Worm (Caenorhabditis elegans): ENCODE measurements around the gene srw-48.

srw-48 gene

DNA sequence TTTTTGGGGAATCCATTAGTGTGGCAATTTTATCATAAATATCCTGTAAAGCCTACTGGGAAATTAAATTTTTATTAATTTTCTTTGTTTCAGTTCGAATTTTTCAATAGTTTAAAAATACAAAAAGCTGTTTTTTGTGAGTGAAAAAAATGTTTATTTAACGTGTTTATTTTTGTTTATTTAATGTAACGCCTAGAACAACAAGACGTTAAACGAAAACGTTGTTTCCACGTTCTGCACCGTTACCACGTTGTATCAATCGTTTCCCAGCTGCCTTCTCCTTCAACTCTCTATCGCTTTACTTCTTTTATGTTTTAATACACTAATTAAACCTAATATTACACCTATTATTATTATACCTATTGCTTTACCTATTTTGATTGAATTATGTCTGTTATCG, 26.9 kb downstream of the srw-48 start, which contains the start of gene T08G3.13:
Gene T08G3.13, plus strand, starts transcription at position 301 of the 400 bp plus-strand sequence.
- no peak for TF ChIP-seq swsn-7 (tag; optimal IDR thresholded peaks at IDR 0.05)
- no peak for TF ChIP-seq ztf-4 (tag; optimal IDR thresholded peaks at IDR 0.05)
- no peak for TF ChIP-seq xbp-1 (tag; optimal IDR thresholded peaks at IDR 0.05)
- no peak for TF ChIP-seq snpc-4 (tag; optimal IDR thresholded peaks at IDR 0.05)
- TF ChIP-seq alr-1 (tag; optimal IDR thresholded peaks at IDR 0.05; ENCODE audit: borderline replicate concordance): no peak
- TF ChIP-seq sup-37 (GFP tag; optimal IDR thresholded peaks at IDR 0.05): no peak

DNA sequence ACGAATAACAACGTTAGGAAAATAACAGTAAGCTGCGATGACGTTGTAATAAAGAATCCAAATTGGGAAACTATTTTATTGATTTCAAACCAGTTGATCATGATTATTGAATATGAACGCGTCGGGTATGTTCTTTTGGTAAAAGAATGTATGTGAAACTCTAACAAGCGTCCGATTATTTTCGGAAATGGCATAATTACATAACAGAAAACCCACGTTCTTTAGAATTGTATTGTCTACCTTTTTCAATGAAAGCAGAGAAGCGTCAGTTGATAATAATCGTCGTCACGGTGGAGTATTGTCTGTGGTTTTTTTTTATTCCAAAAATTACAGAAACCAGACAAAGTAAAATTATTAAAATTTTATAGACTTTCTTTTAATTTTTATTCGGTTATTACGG, 34.3 kb downstream of the srw-48 start, which contains the start of gene str-14:
Gene str-14, minus strand, starts transcription at position 101 of the 400 bp plus-strand sequence.
- TF ChIP-seq zag-1 (tag; optimal IDR thresholded peaks at IDR 0.05): no peak
- TF ChIP-seq pag-3 (tag; optimal IDR thresholded peaks at IDR 0.05; ENCODE audit: borderline replicate concordance, insufficient read depth): no peak
- TF ChIP-seq mef-2 (tag; optimal IDR thresholded peaks at IDR 0.05): no peak
- TF ChIP-seq irx-1 (tag; optimal IDR thresholded peaks at IDR 0.05): no peak
- TF ChIP-seq pax-3 (tag; optimal IDR thresholded peaks at IDR 0.05): no peak
- no peak for TF ChIP-seq Y116A8C.19 (tag; optimal IDR thresholded peaks at IDR 0.05; ENCODE audit: borderline replicate concordance)
- no peak for TF ChIP-seq mep-1 (tag; optimal IDR thresholded peaks at IDR 0.05)
- TF ChIP-seq lin-15B (tag; optimal IDR thresholded peaks at IDR 0.05): no peak
- TF ChIP-seq dsc-1 (tag; optimal IDR thresholded peaks at IDR 0.05): no peak
- no peak for TF ChIP-seq ztf-11 (tag; optimal IDR thresholded peaks at IDR 0.05)
- no peak for TF ChIP-seq C34B4.2 (tag; optimal IDR thresholded peaks at IDR 0.05)
- TF ChIP-seq nhr-12 (tag; optimal IDR thresholded peaks at IDR 0.05): no peak
- TF ChIP-seq hlh-4 (tag; optimal IDR thresholded peaks at IDR 0.05): no peak
- TF ChIP-seq sox-4 (tag; optimal IDR thresholded peaks at IDR 0.05): no peak
- no peak for TF ChIP-seq lin-14 (GFP tag; optimal IDR thresholded peaks at IDR 0.05)

DNA sequence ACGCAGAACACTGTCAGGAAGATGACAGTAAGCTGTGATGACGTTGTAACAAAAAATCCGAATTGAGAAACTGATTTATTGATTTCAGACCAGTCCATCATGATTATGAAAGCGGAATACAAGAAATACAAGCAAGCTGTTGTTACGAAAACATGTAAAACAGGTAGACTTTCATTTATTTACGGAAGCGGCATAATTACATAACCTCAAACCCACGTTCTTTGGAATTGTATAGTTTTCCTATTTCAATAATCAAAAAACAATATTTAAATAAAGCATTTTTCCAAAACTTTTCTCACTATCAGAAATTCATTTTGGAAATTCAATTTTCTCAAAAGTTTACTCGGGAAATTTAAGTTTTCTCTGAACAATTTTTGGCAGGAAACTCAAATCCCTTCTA, 37.9 kb downstream of the srw-48 start, which contains the start of gene str-15:
Gene str-15, minus strand, starts transcription at position 101 of the 400 bp plus-strand sequence.
- TF ChIP-seq ceh-82 (tag; optimal IDR thresholded peaks at IDR 0.05): no peak
- TF ChIP-seq ceh-63 (GFP tag; optimal IDR thresholded peaks at IDR 0.05): no peak
- TF ChIP-seq fkh-8 (tag; optimal IDR thresholded peaks at IDR 0.05): no peak
- no peak for TF ChIP-seq dpl-1 (GFP tag; optimal IDR thresholded peaks at IDR 0.05)
- TF ChIP-seq hpl-2 (GFP tag; optimal IDR thresholded peaks at IDR 0.05): no peak
- no peak for TF ChIP-seq sup-37 (GFP tag; optimal IDR thresholded peaks at IDR 0.05)
- no peak for TF ChIP-seq nhr-11 (tag; optimal IDR thresholded peaks at IDR 0.05)
- no peak for TF ChIP-seq unc-62 (GFP tag; optimal IDR thresholded peaks at IDR 0.05)
- TF ChIP-seq fkh-4 (tag; optimal IDR thresholded peaks at IDR 0.05; ENCODE audit: borderline replicate concordance): no peak
- TF ChIP-seq F16B12.6 (tag; optimal IDR thresholded peaks at IDR 0.05): no peak
- TF ChIP-seq rnt-1 (tag; optimal IDR thresholded peaks at IDR 0.05): no peak
- TF ChIP-seq lin-35 (GFP tag; optimal IDR thresholded peaks at IDR 0.05): no peak
- no peak for TF ChIP-seq unc-130 (tag; optimal IDR thresholded peaks at IDR 0.05)

DNA sequence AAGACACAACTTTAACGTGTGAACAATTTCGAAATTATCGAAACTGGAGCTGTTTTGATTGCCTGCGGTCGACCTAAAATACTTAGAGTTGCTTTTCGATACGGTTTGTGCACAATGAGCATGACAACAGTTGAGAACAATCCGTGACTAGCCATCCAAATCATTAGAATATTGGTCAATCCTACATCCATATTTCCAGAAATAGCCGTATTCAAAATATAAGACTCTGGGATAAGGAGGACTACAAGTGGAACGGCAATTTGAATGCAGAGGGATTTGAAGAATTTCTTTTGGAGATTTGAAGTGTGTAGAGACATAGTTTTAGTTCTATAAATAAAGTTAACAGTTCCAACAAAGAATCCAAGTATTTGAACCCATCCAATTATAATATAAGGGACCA, 38.6 kb downstream of the srw-48 start:
- TF ChIP-seq ztf-11 (tag; optimal IDR thresholded peaks at IDR 0.05): no peak
- no peak for TF ChIP-seq pqm-1 (tag; optimal IDR thresholded peaks at IDR 0.05)
- TF ChIP-seq dsc-1 (tag; optimal IDR thresholded peaks at IDR 0.05): no peak
- no peak for TF ChIP-seq tbx-2 (tag; optimal IDR thresholded peaks at IDR 0.05)
- no peak for TF ChIP-seq rnt-1 (tag; optimal IDR thresholded peaks at IDR 0.05)
- no peak for TF ChIP-seq nhr-84 (tag; optimal IDR thresholded peaks at IDR 0.05)
- TF ChIP-seq snpc-4 (tag; optimal IDR thresholded peaks at IDR 0.05): no peak
- no peak for TF ChIP-seq aha-1 (tag; optimal IDR thresholded peaks at IDR 0.05)
- TF ChIP-seq ztf-4 (tag; optimal IDR thresholded peaks at IDR 0.05): no peak
- TF ChIP-seq efl-3 (GFP tag; optimal IDR thresholded peaks at IDR 0.05): no peak
- TF ChIP-seq xbp-1 (tag; optimal IDR thresholded peaks at IDR 0.05): no peak

Data from whole organism, L1 larva.